Worm (Caenorhabditis elegans) whole organism, mixed stage, embryonic: ENCODE results near the gene F37A8.5.

ENCODE experiments used
- M03D4.4 ChIP-seq: sonication (generic microtip); optimal IDR thresholded peaks from 2 replicates; lab custom pipeline; 2017; ENCODE audit warnings: mild to moderate bottlenecking, missing genetic modification characterization, missing compliant biosample characterization
- blmp-1 ChIP-seq: fragments of 150-350 bp; optimal IDR thresholded peaks from 2 replicates; lab custom pipeline; 2014; ENCODE audit warnings: missing biosample characterization, missing genetic modification characterization
- ceh-39 ChIP-seq: fragments of 150-350 bp; optimal IDR thresholded peaks from 2 replicates; lab custom pipeline; 2014; ENCODE audit warnings: missing biosample characterization, missing genetic modification characterization
- ceh-83 ChIP-seq: fragments of 200-800 bp; sonication (Bioruptor generic); optimal IDR thresholded peaks from 2 replicates; lab custom pipeline; 2018; ENCODE audit warnings: mild to moderate bottlenecking, missing genetic modification characterization, missing compliant biosample characterization
- ces-1 ChIP-seq: fragments of 150-350 bp; optimal IDR thresholded peaks from 2 replicates; lab custom pipeline; 2014; ENCODE audit warnings: missing biosample characterization, missing genetic modification reagents, missing genetic modification characterization
- cnd-1 ChIP-seq: fragments of 200-800 bp; sonication (Bioruptor generic); optimal IDR thresholded peaks from 2 replicates; lab custom pipeline; 2018; ENCODE audit warnings: mild to moderate bottlenecking, missing genetic modification characterization, missing compliant biosample characterization
- drap-1 ChIP-seq: fragments of 200-800 bp; sonication (Bioruptor generic); optimal IDR thresholded peaks from 3 replicates; lab custom pipeline; 2018; ENCODE audit warnings: mild to moderate bottlenecking, missing genetic modification characterization, missing compliant biosample characterization
- elt-1 ChIP-seq: sonication (generic microtip); optimal IDR thresholded peaks from 2 replicates; lab custom pipeline; 2017; ENCODE audit warnings: missing genetic modification characterization, mild to moderate bottlenecking, missing compliant biosample characterization, antibody characterized with exemption, moderate library complexity, borderline replicate concordance; ENCODE audit not compliant: insufficient read depth
- elt-3 ChIP-seq: fragments of 150-350 bp; optimal IDR thresholded peaks from 2 replicates; lab custom pipeline; 2014; ENCODE audit warnings: missing biosample characterization, missing genetic modification characterization
- flh-1 ChIP-seq: fragments of 200-800 bp; sonication (Bioruptor generic); optimal IDR thresholded peaks from 2 replicates; lab custom pipeline; 2018; ENCODE audit warnings: mild to moderate bottlenecking, missing genetic modification characterization, moderate library complexity, missing compliant biosample characterization
- hlh-1 ChIP-seq: fragments of 150-350 bp; optimal IDR thresholded peaks from 2 replicates; lab custom pipeline; 2014; ENCODE audit warnings: missing biosample characterization, missing genetic modification reagents, missing genetic modification characterization
- lin-13 ChIP-seq: fragments of 150-350 bp; optimal IDR thresholded peaks from 2 replicates; lab custom pipeline; 2014; ENCODE audit warnings: missing biosample characterization, missing genetic modification characterization
- lin-32 ChIP-seq: fragments of 200-800 bp; sonication (Bioruptor generic); optimal IDR thresholded peaks from 2 replicates; lab custom pipeline; 2018; ENCODE audit warnings: mild to moderate bottlenecking, missing genetic modification characterization, missing compliant biosample characterization
- mab-5 ChIP-seq: fragments of 150-350 bp; optimal IDR thresholded peaks from 2 replicates; lab custom pipeline; 2014; ENCODE audit warnings: missing biosample characterization, missing genetic modification characterization
- mep-1 ChIP-seq: fragments of 150-350 bp; optimal IDR thresholded peaks from 2 replicates; lab custom pipeline; 2017; ENCODE audit warnings: missing biosample characterization, missing genetic modification reagents, missing genetic modification characterization, inconsistent platforms
- nhr-12 ChIP-seq: fragments of 150-350 bp; optimal IDR thresholded peaks from 2 replicates; lab custom pipeline; 2014; ENCODE audit warnings: missing biosample characterization, missing genetic modification characterization
- nhr-2 ChIP-seq: fragments of 150-350 bp; optimal IDR thresholded peaks from 2 replicates; lab custom pipeline; 2014; ENCODE audit warnings: missing biosample characterization, missing genetic modification characterization
- nhr-237 ChIP-seq: fragments of 150-350 bp; optimal IDR thresholded peaks from 2 replicates; lab custom pipeline; 2014; ENCODE audit warnings: missing biosample characterization, missing genetic modification characterization
- nhr-28 ChIP-seq: fragments of 150-350 bp; optimal IDR thresholded peaks from 2 replicates; lab custom pipeline; 2014; ENCODE audit warnings: missing biosample characterization, missing genetic modification characterization
- nhr-76 ChIP-seq: sonication (generic microtip); optimal IDR thresholded peaks from 2 replicates; lab custom pipeline; 2017; ENCODE audit warnings: missing biosample characterization, missing genetic modification characterization
- pha-4 ChIP-seq: fragments of 150-350 bp; optimal IDR thresholded peaks from 2 replicates; lab custom pipeline; 2018; ENCODE audit warnings: missing biosample characterization, missing genetic modification reagents, missing genetic modification characterization
- sem-2 ChIP-seq: fragments of 200-800 bp; sonication (Bioruptor generic); optimal IDR thresholded peaks from 2 replicates; lab custom pipeline; 2018; ENCODE audit warnings: mild to moderate bottlenecking, missing genetic modification characterization, missing compliant biosample characterization
- snpc-4 ChIP-seq: fragments of 150-350 bp; optimal IDR thresholded peaks from 2 replicates; lab custom pipeline; 2014; ENCODE audit warnings: missing biosample characterization, missing genetic modification characterization
- sptf-1 ChIP-seq: sonication (generic microtip); optimal IDR thresholded peaks from 2 replicates; lab custom pipeline; 2017; ENCODE audit warnings: mild to moderate bottlenecking, missing genetic modification characterization, moderate library complexity, missing compliant biosample characterization
- unc-120 ChIP-seq: sonication (generic microtip); optimal IDR thresholded peaks from 2 replicates; lab custom pipeline; 2017; ENCODE audit warnings: missing genetic modification characterization, missing compliant biosample characterization; ENCODE audit not compliant: poor library complexity, severe bottlenecking
- unc-39 ChIP-seq: fragments of 150-350 bp; optimal IDR thresholded peaks from 2 replicates; lab custom pipeline; 2014; ENCODE audit warnings: missing biosample characterization, missing genetic modification characterization
- unc-62 ChIP-seq: fragments of 150-350 bp; optimal IDR thresholded peaks from 2 replicates; lab custom pipeline; 2014; ENCODE audit warnings: missing biosample characterization, missing genetic modification reagents, missing genetic modification characterization
- zip-8 ChIP-seq: fragments of 150-350 bp; optimal IDR thresholded peaks from 2 replicates; lab custom pipeline; 2014; ENCODE audit warnings: missing biosample characterization, missing genetic modification characterization
- ztf-11 ChIP-seq: fragments of 150-350 bp; optimal IDR thresholded peaks from 2 replicates; lab custom pipeline; 2014; ENCODE audit warnings: missing biosample characterization, missing genetic modification characterization

The F37A8.5 gene

ce11 chrIII:3957850-3958249, 1.4 kb downstream of the F37A8.5 start:
- no peak for TF ChIP-seq mab-5 (tag; lab: Kevin White, UChicago)
- no peak for TF ChIP-seq elt-3 (tag; lab: Kevin White, UChicago)
- TF ChIP-seq elt-1 (tag; lab: Kevin White, UChicago), result no peak
- TF ChIP-seq nhr-2 (tag; lab: Kevin White, UChicago), result no peak
- no peak for TF ChIP-seq unc-120 (tag; lab: Kevin White, UChicago)
- no peak for TF ChIP-seq sptf-1
- no peak for TF ChIP-seq cnd-1 (tag; lab: Kevin White, UChicago)
- no peak for TF ChIP-seq flh-1
- no peak for TF ChIP-seq ces-1 (GFP tag; lab: Kevin White, UChicago)
- no peak for TF ChIP-seq lin-32 (GFP tag; lab: Kevin White, UChicago)
- TF ChIP-seq sem-2 (GFP tag; lab: Kevin White, UChicago), result no peak
- TF ChIP-seq hlh-1, result no peak

ce11 chrIII:3959206-3959605, 2.8 kb downstream of the F37A8.5 start:
- no peak for TF ChIP-seq sem-2 (GFP tag; lab: Kevin White, UChicago)
- no peak for TF ChIP-seq pha-4 (tag; lab: Kevin White, UChicago)
- no peak for TF ChIP-seq drap-1 (GFP tag; lab: Kevin White, UChicago)
- no peak for TF ChIP-seq hlh-1

- no peak for TF ChIP-seq sem-2 (GFP tag; lab: Kevin White, UChicago)
- no peak for TF ChIP-seq nhr-12 (tag; lab: Kevin White, UChicago)
- TF ChIP-seq sptf-1, result no peak
- no peak for TF ChIP-seq unc-39 (tag; lab: Kevin White, UChicago)
- TF ChIP-seq ceh-83 (GFP tag; lab: Kevin White, UChicago), result no peak
- TF ChIP-seq ztf-11 (tag; lab: Kevin White, UChicago), result no peak
- TF ChIP-seq elt-3 (tag; lab: Kevin White, UChicago), result no peak
- TF ChIP-seq unc-62, result no peak
- no peak for TF ChIP-seq elt-1 (tag; lab: Kevin White, UChicago)
- no peak for TF ChIP-seq flh-1
- TF ChIP-seq nhr-28 (tag; lab: Kevin White, UChicago), result no peak
- TF ChIP-seq nhr-2 (tag; lab: Kevin White, UChicago), result no peak
- TF ChIP-seq ceh-39, result no peak
Observed at ce11 chrIII:3959987-3960386, 3.6 kb downstream of the F37A8.5 start, which contains the start of gene R10E9.3. Gene R10E9.3, plus strand, starts transcription at chrIII:3960221.

- TF ChIP-seq M03D4.4 (tag; lab: Kevin White, UChicago) (no peak), nhr-76 (tag; lab: Kevin White, UChicago) (no peak), nhr-28 (tag; lab: Kevin White, UChicago) (no peak)
Observed at ce11 chrIII:3964237-3964636, 7.8 kb downstream of the F37A8.5 start, which contains the start of gene R10E9.2. Gene R10E9.2, minus strand, starts transcription at chrIII:3964337.

ce11 chrIII:3966143-3966542, 9.7 kb downstream of the F37A8.5 start:
- TF ChIP-seq ceh-83 (GFP tag; lab: Kevin White, UChicago) (no peak), ceh-39 (no peak)

- TF ChIP-seq nhr-28 (tag; lab: Kevin White, UChicago) (no peak), sem-2 (GFP tag; lab: Kevin White, UChicago) (no peak), mep-1 (tag; lab: Kevin White, UChicago) (no peak), M03D4.4 (tag; lab: Kevin White, UChicago) (no peak), ceh-83 (GFP tag; lab: Kevin White, UChicago) (no peak), pha-4 (tag; lab: Kevin White, UChicago) (no peak), unc-62 (no peak), mab-5 (tag; lab: Kevin White, UChicago) (no peak), sptf-1 (no peak), ztf-11 (tag; lab: Kevin White, UChicago) (no peak), zip-8 (tag; lab: Kevin White, UChicago) (no peak), snpc-4 (tag; lab: Kevin White, UChicago) (no peak), unc-39 (tag; lab: Kevin White, UChicago) (no peak), flh-1 (no peak), lin-13 (tag; lab: Kevin White, UChicago) (no peak), ces-1 (GFP tag; lab: Kevin White, UChicago) (no peak), blmp-1 (tag; lab: Kevin White, UChicago) (no peak), nhr-237 (tag; lab: Kevin White, UChicago) (no peak)
Observed at ce11 chrIII:3969133-3969532, 12.7 kb downstream of the F37A8.5 start.
